Fruit fly (Drosophila melanogaster) whole organism, embryonic: Measurements from ENCODE around the gene CG2712.
A peak's percentile ranks its signal among the peaks of the same experiment; 100 is the strongest.

Source experiments
- Atf3 ChIP-seq: fragments of 200-800 bp; sonication (Bioruptor generic); optimal IDR thresholded peaks from 3 replicates; lab custom pipeline; 2016; ENCODE audit warnings: missing biosample characterization, missing genetic modification characterization
- Blimp-1 ChIP-seq: fragments of 200-800 bp; sonication (Bioruptor generic); optimal IDR thresholded peaks from 3 replicates; lab custom pipeline; 2018; ENCODE audit warnings: missing biosample characterization, missing genetic modification characterization, mild to moderate bottlenecking, moderate library complexity, missing genetic modification reagents
- CG10321 ChIP-seq: fragments of 200-800 bp; sonication (Bioruptor generic); IDR thresholded peaks from 2 replicates; pipeline ENCODE4 v1.3.6; 2022; ENCODE audit warnings: missing biosample characterization, missing genetic modification characterization
- CG11398 ChIP-seq: fragments of 200-800 bp; sonication (Bioruptor generic); optimal IDR thresholded peaks from 2 replicates; lab custom pipeline; 2016; ENCODE audit warnings: missing biosample characterization, missing genetic modification characterization
- CG12219 ChIP-seq: fragments of 200-800 bp; sonication (Bioruptor generic); optimal IDR thresholded peaks from 3 replicates; lab custom pipeline; 2018; ENCODE audit warnings: missing biosample characterization, mild to moderate bottlenecking, missing genetic modification characterization
- CG13424 ChIP-seq: fragments of 200-800 bp; sonication (Bioruptor generic); optimal IDR thresholded peaks from 2 replicates; lab custom pipeline; 2019; ENCODE audit warnings: missing biosample characterization, mild to moderate bottlenecking, missing genetic modification characterization, moderate library complexity
- CG15601 ChIP-seq: fragments of 200-800 bp; sonication (Bioruptor generic); optimal IDR thresholded peaks from 3 replicates; lab custom pipeline; 2019; ENCODE audit warnings: missing biosample characterization, mild to moderate bottlenecking, missing genetic modification characterization, moderate library complexity
- CG16779 ChIP-seq: fragments of 200-800 bp; sonication (Bioruptor generic); IDR thresholded peaks from 2 replicates; pipeline ENCODE4 v1.3.6; 2022; ENCODE audit warnings: missing biosample characterization, missing genetic modification characterization
- CG16813 ChIP-seq: fragments of 200-800 bp; sonication (Bioruptor generic); IDR thresholded peaks from 3 replicates; pipeline ENCODE4 v1.3.6; 2022; ENCODE audit warnings: missing biosample characterization, missing genetic modification characterization; ENCODE audit not compliant: partially characterized antibody
- CG17361 ChIP-seq: fragments of 200-800 bp; sonication (Bioruptor generic); IDR thresholded peaks from 3 replicates; pipeline ENCODE4 v1.3.6; 2022; ENCODE audit warnings: missing biosample characterization, missing genetic modification characterization
- CG17385 ChIP-seq: fragments of 200-800 bp; sonication (Bioruptor generic); optimal IDR thresholded peaks from 3 replicates; lab custom pipeline; 2018; ENCODE audit warnings: missing biosample characterization, mild to moderate bottlenecking, missing genetic modification characterization
- CG17568 ChIP-seq: fragments of 200-800 bp; sonication (Bioruptor generic); optimal IDR thresholded peaks from 2 replicates; lab custom pipeline; 2018; ENCODE audit warnings: missing biosample characterization, mild to moderate bottlenecking, missing genetic modification characterization, moderate library complexity
- CG17829 ChIP-seq: fragments of 200-800 bp; optimal IDR thresholded peaks from 2 replicates; lab custom pipeline; 2019; ENCODE audit warnings: missing biosample characterization, mild to moderate bottlenecking, missing genetic modification characterization, moderate library complexity
- CG17912 ChIP-seq: fragments of 200-800 bp; sonication (Bioruptor generic); optimal IDR thresholded peaks from 2 replicates; lab custom pipeline; 2018; ENCODE audit warnings: missing biosample characterization, mild to moderate bottlenecking, missing genetic modification characterization
- CG18011 ChIP-seq: fragments of 200-800 bp; sonication (Bioruptor generic); optimal IDR thresholded peaks from 2 replicates; lab custom pipeline; 2017; ENCODE audit warnings: missing biosample characterization, missing genetic modification characterization, mild to moderate bottlenecking, moderate library complexity, missing genotype
- CG18764 ChIP-seq: fragments of 200-800 bp; sonication (Bioruptor generic); optimal IDR thresholded peaks from 3 replicates; lab custom pipeline; 2016; ENCODE audit warnings: missing biosample characterization, missing genetic modification characterization
- CG2875 ChIP-seq: fragments of 200-800 bp; sonication (Bioruptor generic); optimal IDR thresholded peaks from 2 replicates; lab custom pipeline; 2017; ENCODE audit warnings: missing biosample characterization, mild to moderate bottlenecking, missing genetic modification characterization, missing genetic modification reagents
- CG30431 ChIP-seq: fragments of 200-800 bp; sonication (Bioruptor generic); optimal IDR thresholded peaks from 2 replicates; lab custom pipeline; 2017; ENCODE audit warnings: missing biosample characterization, missing genetic modification characterization
- CG33557 ChIP-seq: fragments of 200-800 bp; sonication (Bioruptor generic); optimal IDR thresholded peaks from 2 replicates; lab custom pipeline; 2019; ENCODE audit warnings: missing biosample characterization, mild to moderate bottlenecking, missing genetic modification characterization, moderate library complexity
- CG3847 ChIP-seq: fragments of 200-800 bp; sonication (Bioruptor generic); IDR thresholded peaks from 2 replicates; pipeline ENCODE4 v1.3.6; 2022; ENCODE audit warnings: missing biosample characterization, missing genetic modification characterization
- CG4328 ChIP-seq: fragments of 200-800 bp; sonication (Bioruptor generic); optimal IDR thresholded peaks from 3 replicates; lab custom pipeline; 2017; ENCODE audit warnings: missing biosample characterization, missing genetic modification reagents, missing genetic modification characterization
- CG7786 ChIP-seq: fragments of 200-800 bp; sonication (Bioruptor generic); optimal IDR thresholded peaks from 2 replicates; lab custom pipeline; 2016; ENCODE audit warnings: missing biosample characterization, missing genetic modification characterization
- CG8478 ChIP-seq: fragments of >200 bp; optimal IDR thresholded peaks from 2 replicates; lab custom pipeline; 2018
- CTCF ChIP-seq: fragments of 200-800 bp; sonication (Bioruptor generic); optimal IDR thresholded peaks from 2 replicates; lab custom pipeline; 2017; ENCODE audit warnings: missing biosample characterization, mild to moderate bottlenecking, missing genetic modification characterization, moderate library complexity
- Doc2 ChIP-seq: fragments of 200-800 bp; sonication (Bioruptor generic); IDR thresholded peaks from 2 replicates; pipeline ENCODE4 v1.3.6; 2022; ENCODE audit warnings: missing biosample characterization, missing genetic modification characterization
- E2f2 ChIP-seq: fragments of 200-800 bp; sonication (Bioruptor generic); IDR thresholded peaks from 2 replicates; pipeline ENCODE4 v1.3.6; 2022; ENCODE audit warnings: missing biosample characterization, missing genetic modification characterization
- Gsc ChIP-seq: fragments of 200-800 bp; sonication (Bioruptor generic); IDR thresholded peaks from 2 replicates; pipeline ENCODE4 v1.3.6; 2022; ENCODE audit warnings: missing biosample characterization, missing genetic modification characterization
- Hr51 ChIP-seq, 2 experiments: fragments of 200-800 bp; sonication (Bioruptor generic); optimal IDR thresholded peaks; 2 replicates in 1 of 2; 3 replicates in 1 of 2; lab custom pipeline; 2016 to 2018; ENCODE audit warnings: missing biosample characterization in 2 of 2, missing genetic modification characterization in 2 of 2, mild to moderate bottlenecking in 1 of 2, moderate library complexity in 1 of 2
- Kr ChIP-seq: fragments of 200-800 bp; sonication (Bioruptor generic); optimal IDR thresholded peaks from 2 replicates; lab custom pipeline; 2017; ENCODE audit warnings: missing biosample characterization, mild to moderate bottlenecking, missing genetic modification characterization
- Max ChIP-seq: fragments of 200-800 bp; sonication (Bioruptor generic); optimal IDR thresholded peaks from 2 replicates; lab custom pipeline; 2016; ENCODE audit warnings: missing biosample characterization, mild to moderate bottlenecking, missing genetic modification characterization
- Nf-YB ChIP-seq: fragments of 200-800 bp; sonication (Bioruptor generic); optimal IDR thresholded peaks from 3 replicates; lab custom pipeline; 2019; ENCODE audit warnings: missing biosample characterization, mild to moderate bottlenecking, missing genetic modification characterization, moderate library complexity
- Ravus ChIP-seq: fragments of 200-800 bp; sonication (Bioruptor generic); IDR thresholded peaks from 2 replicates; pipeline ENCODE4 v1.3.6; 2022; ENCODE audit warnings: missing biosample characterization, missing genetic modification characterization
- Rfx ChIP-seq: fragments of 200-800 bp; sonication (Bioruptor generic); IDR thresholded peaks from 2 replicates; pipeline ENCODE4 v1.3.6; 2022; ENCODE audit warnings: missing biosample characterization, missing genetic modification characterization
- Scr ChIP-seq: fragments of 200-800 bp; sonication (Bioruptor generic); IDR thresholded peaks from 2 replicates; pipeline ENCODE4 v1.3.6; 2022; ENCODE audit warnings: missing biosample characterization, missing genetic modification characterization; ENCODE audit not compliant: partially characterized antibody
- Spps ChIP-seq: fragments of 200-800 bp; sonication (Bioruptor generic); optimal IDR thresholded peaks from 2 replicates; lab custom pipeline; 2018; ENCODE audit warnings: missing biosample characterization, mild to moderate bottlenecking, missing genetic modification characterization
- al ChIP-seq: fragments of 200-800 bp; sonication (Bioruptor generic); IDR thresholded peaks from 2 replicates; pipeline ENCODE4 v1.3.6; 2022; ENCODE audit warnings: missing biosample characterization, missing genetic modification characterization
- chif ChIP-seq, 2 experiments: fragments of 200-800 bp; sonication (Bioruptor generic); optimal IDR thresholded peaks; 3 replicates each; lab custom pipeline; 2016; ENCODE audit warnings: missing biosample characterization in 2 of 2, missing genetic modification characterization in 2 of 2
- crp ChIP-seq, 2 experiments: fragments of 200-800 bp; sonication (Bioruptor generic); optimal IDR thresholded peaks; 2 replicates in 1 of 2; 3 replicates in 1 of 2; lab custom pipeline; 2017; ENCODE audit warnings: missing biosample characterization in 2 of 2, missing genetic modification characterization in 2 of 2, mild to moderate bottlenecking in 1 of 2, moderate library complexity in 1 of 2
- esg ChIP-seq: fragments of 200-800 bp; sonication (Bioruptor generic); conservative IDR thresholded peaks from 2 replicates; pipeline ENCODE4 v1.3.6; 2022; ENCODE audit warnings: missing biosample characterization, missing genetic modification characterization
- fd96Cb ChIP-seq: fragments of 200-800 bp; sonication (Bioruptor generic); optimal IDR thresholded peaks from 2 replicates; lab custom pipeline; 2018; ENCODE audit warnings: missing biosample characterization, mild to moderate bottlenecking, missing genetic modification characterization, moderate library complexity
- grn ChIP-seq: fragments of 200-800 bp; sonication (Bioruptor generic); optimal IDR thresholded peaks from 3 replicates; lab custom pipeline; 2017; ENCODE audit warnings: missing biosample characterization, missing genetic modification characterization
- inv ChIP-seq: fragments of 200-800 bp; sonication (Bioruptor generic); IDR thresholded peaks from 2 replicates; pipeline ENCODE4 v1.3.6; 2022; ENCODE audit warnings: missing biosample characterization, missing genetic modification characterization; ENCODE audit not compliant: partially characterized antibody
- knrl ChIP-seq: fragments of 200-800 bp; sonication (Bioruptor generic); IDR thresholded peaks from 3 replicates; pipeline ENCODE4 v1.3.6; 2022; ENCODE audit warnings: missing biosample characterization, missing genetic modification characterization; ENCODE audit not compliant: partially characterized antibody
- luna ChIP-seq: fragments of 200-800 bp; sonication (Bioruptor generic); optimal IDR thresholded peaks from 2 replicates; lab custom pipeline; 2016; ENCODE audit warnings: missing biosample characterization, missing genetic modification characterization
- nerfin-1 ChIP-seq: fragments of 200-800 bp; sonication (Bioruptor generic); optimal IDR thresholded peaks from 3 replicates; lab custom pipeline; 2019; ENCODE audit warnings: missing biosample characterization, mild to moderate bottlenecking, missing genetic modification characterization, moderate library complexity
- p53 ChIP-seq: fragments of 200-800 bp; sonication (Bioruptor generic); optimal IDR thresholded peaks from 2 replicates; lab custom pipeline; 2016; ENCODE audit warnings: missing biosample characterization, missing genetic modification characterization
- run ChIP-seq: fragments of 200-800 bp; sonication (Bioruptor generic); optimal IDR thresholded peaks from 3 replicates; lab custom pipeline; 2018; ENCODE audit warnings: missing biosample characterization, mild to moderate bottlenecking, missing genetic modification characterization
- trh ChIP-seq: fragments of 200-800 bp; sonication (Bioruptor generic); optimal IDR thresholded peaks from 2 replicates; lab custom pipeline; 2016; ENCODE audit warnings: missing biosample characterization, missing genetic modification characterization
- twi ChIP-seq: fragments of 200-800 bp; optimal IDR thresholded peaks from 2 replicates; lab custom pipeline; 2019; ENCODE audit warnings: missing biosample characterization, mild to moderate bottlenecking, missing genetic modification characterization, moderate library complexity
- tx ChIP-seq: fragments of 200-800 bp; sonication (Bioruptor generic); optimal IDR thresholded peaks from 2 replicates; lab custom pipeline; 2016; ENCODE audit warnings: missing biosample characterization, missing genetic modification characterization
- wdn ChIP-seq: fragments of 200-800 bp; sonication (Bioruptor generic); IDR thresholded peaks from 2 replicates; pipeline ENCODE4 v1.3.6; 2022; ENCODE audit warnings: missing biosample characterization, missing genetic modification characterization

Gene CG2712

dm6 chrX:2744042-2744441 lies 11.8 kb downstream of the CG2712 start, which contains the start of gene Syx4 (continued):
- TF ChIP-seq CG16779 (GFP tag; lab: Robert Waterston, UW) = peak; percentile 68
- TF ChIP-seq knrl = no peak
- peak; percentile 52 for TF ChIP-seq grn
- peak; percentile 81 for TF ChIP-seq CG11398 (GFP tag; lab: Kevin White, UChicago)
- peak; percentile 78 to 83 for TF ChIP-seq chif (GFP tag; optimal IDR thresholded peaks at IDR 0.05; lab: Kevin White, UChicago)
- 0 out of 2 replicates have a peak, but pooled peaks have one; percentile 21 for TF ChIP-seq Doc2 (GFP tag; lab: Robert Waterston, UW)
- TF ChIP-seq CG7786 (GFP tag; lab: Kevin White, UChicago) = peak; percentile 94
- TF ChIP-seq tx (GFP tag; lab: Kevin White, UChicago) = peak; percentile 85
- peak in 1 of 2 experiments; percentile 27 for TF ChIP-seq crp (GFP tag; optimal IDR thresholded peaks at IDR 0.05; lab: Kevin White, UChicago)
- TF ChIP-seq p53 (GFP tag; lab: Kevin White, UChicago) = peak; percentile 62
- peak; percentile 49; the same call in 1 of the 2 replicates for TF ChIP-seq Gsc (GFP tag; lab: Robert Waterston, UW)
- peak; percentile 89 for TF ChIP-seq CG13424
- peak; percentile 83 for TF ChIP-seq wdn (GFP tag; lab: Robert Waterston, UW)
- peak; percentile 84 for TF ChIP-seq Blimp-1 (GFP tag; lab: Kevin White, UChicago)
- no peak for TF ChIP-seq Kr
- TF ChIP-seq CG17568 (GFP tag; lab: Kevin White, UChicago) = peak; percentile 81
- peak; percentile 93 for TF ChIP-seq Rfx (GFP tag; lab: Robert Waterston, UW)
- TF ChIP-seq CG18011 = peak; percentile 80
- TF ChIP-seq twi = peak; percentile 50
- TF ChIP-seq al = peak; percentile 78
- peak; percentile 76 for TF ChIP-seq Nf-YB (GFP tag; lab: Kevin White, UChicago)
- peak; percentile 70 for TF ChIP-seq CG18764 (GFP tag; lab: Kevin White, UChicago)
- peak; percentile 17 for TF ChIP-seq CG4328 (GFP tag; lab: Kevin White, UChicago)
- TF ChIP-seq fd96Cb = peak; percentile 87
- no peak for TF ChIP-seq CG8478 (lab: Kevin White, UChicago)
- TF ChIP-seq luna (GFP tag; lab: Kevin White, UChicago) = peak; percentile 84
- TF ChIP-seq CG17385 (GFP tag; lab: Kevin White, UChicago) = peak; percentile 90
- peak; percentile 79 for TF ChIP-seq esg
- peak; percentile 84 for TF ChIP-seq CG3847 (GFP tag; lab: Robert Waterston, UW)
- peak; percentile 72 for TF ChIP-seq E2f2 (GFP tag; lab: Robert Waterston, UW)
- TF ChIP-seq CG33557 (GFP tag; lab: Kevin White, UChicago) = no peak
- TF ChIP-seq CG12219 (GFP tag; lab: Kevin White, UChicago) = peak; percentile 92
- no peak for TF ChIP-seq CG16813
- peak; percentile 79 for TF ChIP-seq CG2875 (GFP tag; lab: Kevin White, UChicago)
- peak; percentile 85 for TF ChIP-seq CG17829 (tag; lab: Kevin White, UChicago)
- no peak for TF ChIP-seq CG17912 (GFP tag; lab: Kevin White, UChicago)
- peak; percentile 79 for TF ChIP-seq CG10321 (GFP tag; lab: Robert Waterston, UW)
- peak; percentile 78 to 93 for TF ChIP-seq Hr51 (GFP tag; optimal IDR thresholded peaks at IDR 0.05; lab: Kevin White, UChicago)
- TF ChIP-seq trh (GFP tag; lab: Kevin White, UChicago) = peak; percentile 49
- peak; percentile 87 for TF ChIP-seq CG17361
- TF ChIP-seq Scr = no peak
- TF ChIP-seq Spps = peak; percentile 34
- peak; percentile 85 for TF ChIP-seq run (tag; lab: Kevin White, UChicago)
- TF ChIP-seq nerfin-1 (tag; lab: Kevin White, UChicago) = peak; percentile 81
- TF ChIP-seq Max (GFP tag; lab: Kevin White, UChicago) = peak; percentile 87
- TF ChIP-seq CG15601 (tag; lab: Kevin White, UChicago) = peak; percentile 78
- TF ChIP-seq Ravus (GFP tag; lab: Robert Waterston, UW) = peak; percentile 69
- TF ChIP-seq CG30431 = peak; percentile 61
- peak; percentile 62 for TF ChIP-seq Atf3
- no peak for TF ChIP-seq inv (GFP tag; lab: Robert Waterston, UW)
- peak; percentile 49 for TF ChIP-seq CTCF (GFP tag; lab: Kevin White, UChicago)
